Fruit fly (Drosophila melanogaster): Measurements from ENCODE around the gene Tti1.

DNA sequence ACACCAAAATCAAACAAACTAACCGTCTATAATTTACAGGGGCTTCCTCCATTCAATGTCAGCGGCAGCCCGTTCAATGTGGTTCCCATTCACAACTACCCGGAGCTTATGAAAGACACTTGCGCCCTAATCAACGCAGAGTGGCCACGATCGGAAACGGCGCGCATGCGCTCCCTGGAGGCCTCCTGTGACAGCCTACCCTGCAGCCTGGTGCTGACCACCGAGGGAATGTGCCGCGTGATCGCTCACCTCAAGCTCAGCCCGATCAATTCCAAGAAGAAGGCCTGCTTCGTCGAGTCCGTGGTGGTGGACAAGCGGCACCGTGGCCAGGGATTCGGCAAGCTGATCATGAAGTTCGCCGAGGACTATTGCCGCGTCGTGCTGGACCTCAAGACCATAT is 14.4 kb upstream of the Tti1 start, which contains the start of gene MED6:
- no peak for TF ChIP-seq psq (optimal IDR thresholded peaks at IDR 0.05)
- TF ChIP-seq usp (GFP tag; optimal IDR thresholded peaks at IDR 0.05) = no peak
- TF ChIP-seq CG8478 (optimal IDR thresholded peaks at IDR 0.05) = no peak
- TF ChIP-seq pan (optimal IDR thresholded peaks at IDR 0.05) = no peak
- TF ChIP-seq Dll (optimal IDR thresholded peaks at IDR 0.05) = no peak
